Worm (Caenorhabditis elegans) whole organism, young adult: ENCODE data around the gene F28C6.9.

ENCODE experiments used
- D2030.7 ChIP-seq: fragments of 200-800 bp; sonication (Bioruptor generic); IDR thresholded peaks from 2 replicates; pipeline ENCODE4 v1.3.6; 2022; ENCODE audit warnings: missing genetic modification reagents, missing genetic modification characterization, missing compliant biosample characterization
- F10E7.11 ChIP-seq: sonication (generic microtip); optimal IDR thresholded peaks from 2 replicates; lab custom pipeline; 2017; ENCODE audit warnings: mild to moderate bottlenecking, missing genetic modification characterization, moderate library complexity, missing compliant biosample characterization
- F49E8.2 ChIP-seq: sonication (generic microtip); optimal IDR thresholded peaks from 3 replicates; lab custom pipeline; 2017; ENCODE audit warnings: missing genetic modification characterization, mild to moderate bottlenecking, missing compliant biosample characterization, antibody characterized with exemption, moderate library complexity; ENCODE audit not compliant: insufficient read depth
- K11D2.4 ChIP-seq: fragments of 200-800 bp; sonication (Bioruptor generic); IDR thresholded peaks from 2 replicates; pipeline ENCODE4 v1.3.6; 2022; ENCODE audit warnings: missing genetic modification reagents, missing genetic modification characterization, missing compliant biosample characterization
- K12H6.12 ChIP-seq: fragments of 200-800 bp; sonication (Bioruptor generic); optimal IDR thresholded peaks from 2 replicates; lab custom pipeline; 2018; ENCODE audit warnings: mild to moderate bottlenecking, missing genetic modification characterization, missing compliant biosample characterization
- T26A5.8 ChIP-seq: sonication (generic microtip); optimal IDR thresholded peaks from 2 replicates; lab custom pipeline; 2016; ENCODE audit warnings: missing genetic modification characterization, missing compliant biosample characterization
- Y53F4B.3 ChIP-seq: fragments of 200-800 bp; sonication (Bioruptor generic); IDR thresholded peaks from 2 replicates; pipeline ENCODE4 v1.3.6; 2022; ENCODE audit warnings: missing genetic modification reagents, missing genetic modification characterization, missing compliant biosample characterization
- Y56A3A.18 ChIP-seq: fragments of 200-800 bp; sonication (Bioruptor generic); IDR thresholded peaks from 2 replicates; pipeline ENCODE4 v1.3.6; 2022; ENCODE audit warnings: missing genetic modification reagents, missing genetic modification characterization, missing compliant biosample characterization
- aptf-2 ChIP-seq: fragments of 200-800 bp; sonication (Bioruptor generic); conservative IDR thresholded peaks from 2 replicates; pipeline ENCODE4 v1.3.6; 2022; ENCODE audit warnings: missing genetic modification reagents, missing genetic modification characterization, missing compliant biosample characterization
- atf-7 ChIP-seq: sonication (generic microtip); optimal IDR thresholded peaks from 2 replicates; lab custom pipeline; 2017; ENCODE audit warnings: mild to moderate bottlenecking, missing genetic modification characterization, missing compliant biosample characterization
- athp-1 ChIP-seq: sonication (generic microtip); optimal IDR thresholded peaks from 2 replicates; lab custom pipeline; 2017; ENCODE audit warnings: mild to moderate bottlenecking, missing genetic modification characterization, missing compliant biosample characterization
- attf-6 ChIP-seq: fragments of 200-800 bp; sonication (Bioruptor generic); IDR thresholded peaks from 2 replicates; pipeline ENCODE4 v1.3.6; 2022; ENCODE audit warnings: missing genetic modification reagents, missing genetic modification characterization, missing compliant biosample characterization
- bed-1 ChIP-seq: fragments of 200-800 bp; sonication (Bioruptor generic); IDR thresholded peaks from 2 replicates; pipeline ENCODE4 v1.3.6; 2022; ENCODE audit warnings: missing genetic modification reagents, missing genetic modification characterization, missing compliant biosample characterization
- ceh-27 ChIP-seq: fragments of 200-800 bp; sonication (Bioruptor generic); optimal IDR thresholded peaks from 2 replicates; lab custom pipeline; 2018; ENCODE audit warnings: mild to moderate bottlenecking, missing genetic modification characterization, moderate library complexity, missing compliant biosample characterization
- ceh-40 ChIP-seq: fragments of 200-800 bp; sonication (Bioruptor generic); IDR thresholded peaks from 2 replicates; pipeline ENCODE4 v1.3.6; 2022; ENCODE audit warnings: missing genetic modification characterization, missing compliant biosample characterization
- ceh-58 ChIP-seq: fragments of 200-800 bp; sonication (Bioruptor generic); IDR thresholded peaks from 2 replicates; pipeline ENCODE4 v1.3.6; 2022; ENCODE audit warnings: missing genetic modification characterization, missing compliant biosample characterization
- dox-1 ChIP-seq: fragments of 200-800 bp; sonication (Bioruptor generic); IDR thresholded peaks from 2 replicates; pipeline ENCODE4 v1.3.6; 2022; ENCODE audit warnings: missing genetic modification reagents, missing genetic modification characterization, missing compliant biosample characterization
- dpl-1 ChIP-seq: fragments of 150-350 bp; optimal IDR thresholded peaks from 2 replicates; lab custom pipeline; 2014; ENCODE audit warnings: missing biosample characterization, missing genetic modification reagents, missing genetic modification characterization
- egl-44 ChIP-seq: fragments of 200-800 bp; sonication (Bioruptor generic); IDR thresholded peaks from 2 replicates; pipeline ENCODE4 v1.3.6; 2022; ENCODE audit warnings: missing genetic modification reagents, missing genetic modification characterization, missing compliant biosample characterization
- him-1 ChIP-seq: sonication (generic microtip); optimal IDR thresholded peaks from 2 replicates; lab custom pipeline; 2016; ENCODE audit warnings: missing genotype, missing genetic modification reagents, missing genetic modification characterization, missing compliant biosample characterization
- hmg-1.2 ChIP-seq: fragments of 200-800 bp; sonication (Bioruptor generic); IDR thresholded peaks from 2 replicates; pipeline ENCODE4 v1.3.6; 2022; ENCODE audit warnings: missing genetic modification reagents, missing genetic modification characterization, missing compliant biosample characterization
- lin-35 ChIP-seq, 3 experiments: fragments of 150-350 bp in 2 of 3; sonication (generic microtip) in 1 of 3; optimal IDR thresholded peaks; 2 replicates each; lab custom pipeline; 2014 to 2018; ENCODE audit warnings: missing biosample characterization in 3 of 3, missing genetic modification characterization in 3 of 3, missing genetic modification reagents in 3 of 3
- madf-8 ChIP-seq: fragments of 200-800 bp; sonication (Bioruptor generic); conservative IDR thresholded peaks from 2 replicates; pipeline ENCODE4 v1.3.6; 2022; ENCODE audit warnings: missing genetic modification reagents, missing genetic modification characterization, missing compliant biosample characterization
- nfya-1 ChIP-seq: sonication (generic microtip); optimal IDR thresholded peaks from 2 replicates; lab custom pipeline; 2017; ENCODE audit warnings: antibody characterized with exemption, missing compliant biosample characterization, missing genetic modification characterization, borderline replicate concordance; ENCODE audit not compliant: insufficient read depth
- nfya-2 ChIP-seq: fragments of 200-800 bp; sonication (Bioruptor generic); IDR thresholded peaks from 2 replicates; pipeline ENCODE4 v1.3.6; 2022; ENCODE audit warnings: missing genetic modification reagents, missing genetic modification characterization, missing compliant biosample characterization
- nfyb-1 ChIP-seq: fragments of 200-800 bp; sonication (Bioruptor generic); IDR thresholded peaks from 2 replicates; pipeline ENCODE4 v1.3.6; 2022; ENCODE audit warnings: missing genetic modification reagents, missing genetic modification characterization, missing compliant biosample characterization
- pha-4 ChIP-seq: fragments of 150-350 bp; sonication (generic microtip); optimal IDR thresholded peaks from 2 replicates; lab custom pipeline; 2014; ENCODE audit warnings: missing biosample characterization, missing genetic modification reagents, missing genetic modification characterization
- repo-1 ChIP-seq: sonication (generic microtip); optimal IDR thresholded peaks from 2 replicates; lab custom pipeline; 2017; ENCODE audit warnings: mild to moderate bottlenecking, missing genetic modification characterization, missing compliant biosample characterization
- sea-2 ChIP-seq: fragments of 200-800 bp; sonication (Bioruptor generic); IDR thresholded peaks from 2 replicates; pipeline ENCODE4 v1.3.6; 2022; ENCODE audit warnings: missing genetic modification characterization, missing compliant biosample characterization
- sptf-2 ChIP-seq: fragments of 200-800 bp; sonication (Bioruptor generic); optimal IDR thresholded peaks from 2 replicates; lab custom pipeline; 2018; ENCODE audit warnings: mild to moderate bottlenecking, missing genetic modification characterization, missing compliant biosample characterization
- tbx-9 ChIP-seq: sonication (generic microtip); optimal IDR thresholded peaks from 2 replicates; lab custom pipeline; 2016; ENCODE audit warnings: borderline replicate concordance, missing genetic modification characterization, inconsistent platforms, missing compliant biosample characterization
- unc-130 ChIP-seq: sonication (generic microtip); optimal IDR thresholded peaks from 2 replicates; lab custom pipeline; 2016; ENCODE audit warnings: missing genetic modification reagents, missing genetic modification characterization, missing compliant biosample characterization
- zfh-2 ChIP-seq: fragments of 200-800 bp; sonication (Bioruptor generic); conservative IDR thresholded peaks from 2 replicates; pipeline ENCODE4 v1.3.6; 2022; ENCODE audit warnings: missing genetic modification reagents, missing genetic modification characterization, missing compliant biosample characterization
- zim-3 ChIP-seq: sonication (generic microtip); optimal IDR thresholded peaks from 2 replicates; lab custom pipeline; 2017; ENCODE audit warnings: mild to moderate bottlenecking, missing genetic modification characterization, moderate library complexity, missing compliant biosample characterization
- ztf-25 ChIP-seq: fragments of 200-800 bp; sonication (Bioruptor generic); IDR thresholded peaks from 2 replicates; pipeline ENCODE4 v1.3.6; 2022; ENCODE audit warnings: missing genetic modification reagents, missing genetic modification characterization, missing compliant biosample characterization

Gene F28C6.9

DNA sequence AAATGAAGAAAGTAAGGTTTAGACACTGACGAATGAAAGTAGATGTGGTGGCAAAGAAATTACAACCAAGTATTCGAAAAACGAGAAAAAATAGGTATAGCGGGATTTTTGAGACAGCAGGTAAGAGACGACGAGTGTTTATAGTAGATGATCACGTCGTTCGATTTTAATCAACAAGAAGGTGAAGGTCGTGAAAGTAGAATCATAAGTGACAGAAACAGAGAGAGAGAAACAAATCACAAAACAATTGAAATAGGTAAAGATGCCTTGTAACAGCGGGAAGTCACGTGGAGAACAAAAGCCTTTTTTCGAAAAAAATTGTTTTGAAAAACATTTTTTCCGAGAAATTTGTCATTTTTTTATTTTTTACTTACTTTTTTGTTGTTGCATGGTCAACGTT lies 20.1 kb upstream of the F28C6.9 start, which contains the start of gene T22C8.6:
Gene T22C8.6 (minus strand): TSS at position 194 of the 400 bp plus-strand sequence.
- TF ChIP-seq unc-130 (GFP tag; lab: Kevin White, UChicago): no peak
- TF ChIP-seq F10E7.11 (tag; lab: Kevin White, UChicago): no peak
- TF ChIP-seq egl-44: no peak
- no peak for TF ChIP-seq T26A5.8 (tag; lab: Kevin White, UChicago)
- TF ChIP-seq K12H6.12 (tag; lab: Kevin White, UChicago): no peak
- TF ChIP-seq nfyb-1 (GFP tag; lab: Robert Waterston, UW): no peak
- TF ChIP-seq ceh-58 (GFP tag; lab: Robert Waterston, UW): no peak
- no peak for TF ChIP-seq ztf-25 (GFP tag; lab: Robert Waterston, UW)
- no peak for TF ChIP-seq nfya-2 (GFP tag; lab: Robert Waterston, UW)
- TF ChIP-seq Y53F4B.3 (GFP tag; lab: Robert Waterston, UW): no peak
- TF ChIP-seq D2030.7 (GFP tag; lab: Robert Waterston, UW): no peak
- TF ChIP-seq zfh-2 (GFP tag; lab: Robert Waterston, UW): no peak
- no peak for TF ChIP-seq pha-4 (tag; lab: Kevin White, UChicago)
- TF ChIP-seq lin-35 (GFP tag; optimal IDR thresholded peaks at IDR 0.05; lab: Kevin White, UChicago): no peak
- TF ChIP-seq ceh-27 (GFP tag; lab: Kevin White, UChicago): no peak
- no peak for TF ChIP-seq zim-3 (tag; lab: Kevin White, UChicago)
- no peak for TF ChIP-seq dox-1 (GFP tag; lab: Robert Waterston, UW)
- TF ChIP-seq tbx-9 (tag; lab: Kevin White, UChicago): no peak
- TF ChIP-seq repo-1 (tag; lab: Kevin White, UChicago): no peak

DNA sequence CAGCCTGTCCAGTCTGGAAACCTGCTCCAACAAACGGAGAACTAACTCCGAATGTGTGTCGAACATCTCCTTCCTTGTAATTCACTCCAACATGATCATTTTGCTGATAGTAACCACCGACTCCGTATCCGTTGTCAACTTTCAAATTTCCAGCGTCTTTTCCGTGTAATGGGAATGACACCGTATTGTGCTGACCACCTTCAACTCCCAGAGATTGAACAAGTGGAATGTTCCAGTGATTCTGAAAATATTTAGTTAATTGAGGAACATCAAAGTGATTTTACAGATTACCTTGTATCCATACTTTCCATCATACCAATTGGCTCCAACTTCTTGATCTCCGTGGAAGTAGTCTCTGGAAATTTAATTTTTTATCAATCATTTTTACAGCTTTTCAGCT lies 17.9 kb upstream of the F28C6.9 start:
- TF ChIP-seq nfyb-1 (GFP tag; lab: Robert Waterston, UW) (no peak), sea-2 (no peak), dox-1 (GFP tag; lab: Robert Waterston, UW) (no peak), dpl-1 (GFP tag; lab: Kevin White, UChicago) (no peak), atf-7 (tag; lab: Kevin White, UChicago) (no peak), athp-1 (tag; lab: Kevin White, UChicago) (no peak), bed-1 (GFP tag; lab: Robert Waterston, UW) (no peak), him-1 (tag; lab: Kevin White, UChicago) (no peak), madf-8 (GFP tag; lab: Robert Waterston, UW) (no peak), ceh-40 (GFP tag; lab: Robert Waterston, UW) (no peak), sptf-2 (GFP tag; lab: Kevin White, UChicago) (no peak)

DNA sequence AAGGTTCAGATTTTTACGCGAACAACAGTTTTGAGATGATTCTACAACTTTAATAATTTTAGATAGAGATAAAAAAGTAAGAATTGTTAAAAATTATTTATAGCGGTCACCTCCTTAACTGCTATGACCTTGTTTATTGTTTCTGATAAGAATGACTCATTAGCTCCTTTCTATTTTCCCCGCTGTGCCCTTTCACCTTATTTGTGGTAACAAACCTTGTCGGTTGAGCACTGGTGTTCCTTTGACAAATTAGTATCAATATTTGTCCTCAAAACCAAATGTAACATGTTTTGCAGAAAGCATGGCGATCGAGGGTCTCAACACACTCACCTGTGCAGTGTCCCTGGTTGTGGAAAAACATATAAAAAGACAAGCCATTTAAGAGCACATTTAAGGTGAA lies 16.6 kb upstream of the F28C6.9 start:
- TF ChIP-seq nfya-1 (tag; lab: Kevin White, UChicago): no peak
- TF ChIP-seq attf-6 (GFP tag; lab: Robert Waterston, UW): no peak
- TF ChIP-seq T26A5.8 (tag; lab: Kevin White, UChicago): no peak
- no peak for TF ChIP-seq aptf-2 (GFP tag; lab: Robert Waterston, UW)
- TF ChIP-seq unc-130 (GFP tag; lab: Kevin White, UChicago): no peak
- no peak for TF ChIP-seq F49E8.2 (tag; lab: Kevin White, UChicago)
- TF ChIP-seq hmg-1.2 (GFP tag; lab: Robert Waterston, UW): no peak
- TF ChIP-seq K11D2.4 (GFP tag; lab: Robert Waterston, UW): no peak
- no peak for TF ChIP-seq Y56A3A.18 (GFP tag; lab: Robert Waterston, UW)
